Worm (Caenorhabditis elegans) whole organism, L4/young adult: ENCODE data around the gene K06A9.3.

ENCODE experiments used
- W03F9.2 ChIP-seq: fragments of 150-350 bp; optimal IDR thresholded peaks from 2 replicates; lab custom pipeline; 2014; ENCODE audit warnings: missing biosample characterization, missing genetic modification characterization
- dao-5 ChIP-seq: sonication (generic microtip); optimal IDR thresholded peaks from 2 replicates; lab custom pipeline; 2016; ENCODE audit warnings: missing genotype, missing genetic modification characterization, moderate library complexity, missing compliant biosample characterization
- him-1 ChIP-seq: sonication (generic microtip); optimal IDR thresholded peaks from 2 replicates; lab custom pipeline; 2016; ENCODE audit warnings: missing genotype, missing genetic modification reagents, missing genetic modification characterization, missing compliant biosample characterization

The K06A9.3 gene

ce11 chrX:1535261-1535660 is at the start of gene K06A9.3:
Gene K06A9.3 (minus strand): TSS chrX:1535361.
- no peak for TF ChIP-seq W03F9.2
- no peak for TF ChIP-seq dao-5 (tag; lab: Kevin White, UChicago)
- TF ChIP-seq him-1 (tag; lab: Kevin White, UChicago): no peak

DNA sequence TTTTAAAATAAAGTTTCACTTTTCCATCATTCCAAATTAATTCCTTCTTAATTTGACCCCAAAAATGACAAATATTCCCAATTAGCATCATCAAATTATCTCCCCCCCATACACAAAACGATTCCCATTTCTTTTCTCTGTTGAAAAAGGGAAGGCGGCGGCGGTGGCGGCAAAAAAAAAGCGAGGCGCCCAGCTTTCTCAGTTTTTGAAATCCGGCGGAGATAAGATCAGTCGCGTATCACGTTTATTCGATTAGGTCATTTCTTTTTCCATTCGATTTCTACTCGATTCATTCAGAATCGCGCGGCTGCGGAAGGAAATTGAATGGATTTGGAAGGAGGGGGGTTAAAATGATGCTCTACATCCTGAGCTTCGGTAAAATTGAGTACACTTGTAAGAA is 48.8 kb upstream of the K06A9.3 start:
- TF ChIP-seq dao-5 (tag; lab: Kevin White, UChicago): no peak
- TF ChIP-seq W03F9.2: no peak
- TF ChIP-seq him-1 (tag; lab: Kevin White, UChicago): no peak

DNA sequence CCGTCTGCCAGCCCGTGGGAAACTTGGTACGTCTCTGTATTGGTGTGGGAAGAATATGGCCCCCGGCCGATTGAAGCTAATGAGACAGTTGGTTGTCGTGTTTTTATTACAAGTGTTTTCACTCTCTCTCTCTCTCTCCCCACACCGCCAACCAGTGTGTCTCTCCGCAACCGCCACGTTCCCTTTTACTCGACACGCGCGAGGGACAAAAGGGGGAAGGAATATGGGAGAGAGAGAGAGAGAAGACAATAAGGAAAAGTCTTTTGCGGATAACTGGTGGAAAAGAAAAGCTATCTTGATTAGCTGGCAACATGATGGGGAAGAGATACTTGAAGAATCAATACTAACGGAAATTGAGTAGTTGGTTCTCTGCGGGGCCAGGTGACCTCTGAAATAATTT is 43.5 kb upstream of the K06A9.3 start:
- no peak for TF ChIP-seq him-1 (tag; lab: Kevin White, UChicago)
- TF ChIP-seq W03F9.2: no peak
- TF ChIP-seq dao-5 (tag; lab: Kevin White, UChicago): no peak

DNA sequence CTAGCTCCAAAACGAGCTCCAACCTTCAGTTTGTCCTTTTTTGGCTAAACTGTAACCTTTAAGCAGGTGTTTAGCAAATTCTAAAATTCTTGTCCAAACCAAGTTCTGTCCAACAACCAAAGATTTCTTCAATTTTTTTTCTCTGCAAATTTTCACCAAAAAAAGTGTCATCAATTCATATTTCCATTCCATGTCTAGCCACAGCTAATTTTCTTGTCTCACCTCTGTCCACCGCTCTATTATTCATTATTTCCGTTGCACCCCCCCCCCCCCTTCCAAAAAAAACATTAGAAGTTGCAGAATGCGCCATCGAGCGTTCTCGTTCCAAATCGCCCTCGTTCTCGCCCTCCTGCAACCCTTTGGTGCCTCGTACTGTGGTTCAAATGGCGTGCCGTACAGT is 41.2 kb upstream of the K06A9.3 start, which contains the start of gene wrt-9:
TSS of gene wrt-9 (plus strand) at position 301 of the 400 bp plus-strand sequence.
- TF ChIP-seq dao-5 (tag; lab: Kevin White, UChicago) (no peak), W03F9.2 (no peak), him-1 (tag; lab: Kevin White, UChicago) (no peak)

DNA sequence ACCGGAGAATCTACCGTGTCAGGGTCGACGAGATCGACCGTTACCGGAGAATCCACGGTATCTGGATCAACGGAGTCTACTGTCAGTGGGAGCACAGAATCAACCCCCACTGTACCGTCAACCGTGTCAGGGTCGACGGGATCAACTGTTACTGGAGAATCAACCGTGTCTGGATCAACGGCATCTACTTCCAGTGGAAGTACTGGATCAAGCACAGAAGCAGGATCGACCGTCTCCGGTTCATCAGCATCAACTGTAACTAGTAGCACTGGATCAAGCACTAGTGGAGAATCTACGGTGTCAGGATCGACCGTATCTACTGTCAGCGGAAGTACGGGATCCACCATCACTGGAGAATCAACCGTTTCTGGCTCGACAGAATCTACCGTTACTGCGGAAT is 36.8 kb upstream of the K06A9.3 start, which contains the start of gene H02F09.2:
TSS of gene H02F09.2 (plus strand) at position 301 of the 400 bp plus-strand sequence.
- TF ChIP-seq dao-5 (tag; lab: Kevin White, UChicago) (no peak), W03F9.2 (no peak), him-1 (tag; lab: Kevin White, UChicago) (no peak)

- no peak for TF ChIP-seq dao-5 (tag; lab: Kevin White, UChicago)
- no peak for TF ChIP-seq W03F9.2
- no peak for TF ChIP-seq him-1 (tag; lab: Kevin White, UChicago)
These were observed 33.2 kb upstream of the K06A9.3 start, which contains the start of gene H02F09.3 for ce11 chrX:1568377-1568776. Gene H02F09.3 (plus strand): TSS chrX:1568677.

DNA sequence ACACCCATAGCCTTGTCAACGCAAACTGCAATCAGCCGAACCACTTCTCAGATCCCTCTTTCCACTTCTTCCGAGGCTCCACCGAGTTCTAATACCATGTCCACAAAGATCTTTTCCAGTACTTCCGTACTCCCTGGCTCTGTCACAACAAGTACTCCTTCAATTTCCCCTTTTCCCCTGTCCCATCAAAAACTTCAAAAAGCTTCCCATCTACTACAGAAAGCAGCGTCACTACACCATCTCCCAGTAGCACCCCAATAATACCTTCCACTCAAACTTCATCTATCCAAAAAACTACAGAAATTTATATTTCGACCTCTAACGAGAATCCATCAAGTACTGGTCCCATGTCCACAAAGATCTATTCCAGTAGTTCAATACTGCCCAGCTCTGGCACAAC is 21.8 kb upstream of the K06A9.3 start:
- TF ChIP-seq W03F9.2 (no peak), dao-5 (tag; lab: Kevin White, UChicago) (no peak), him-1 (tag; lab: Kevin White, UChicago) (no peak)

DNA sequence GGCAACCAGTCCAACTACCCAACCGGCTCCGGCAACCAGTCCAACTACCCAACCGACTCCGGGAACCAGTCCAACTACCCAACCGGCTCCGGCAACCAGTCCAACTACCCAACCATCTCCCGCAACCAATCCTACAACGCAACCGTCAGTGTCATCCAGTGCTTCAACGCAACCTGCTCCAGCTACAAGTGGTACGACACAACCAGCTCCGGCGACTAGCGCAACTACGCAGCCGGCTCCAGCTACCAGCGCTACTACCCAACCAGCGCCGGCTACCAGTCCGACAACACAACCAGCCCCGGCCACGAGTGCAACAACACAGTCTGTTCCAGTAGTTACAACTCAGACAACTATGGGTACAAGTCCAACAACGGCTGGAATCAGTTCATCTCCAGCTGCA is 13.9 kb upstream of the K06A9.3 start:
- TF ChIP-seq dao-5 (tag; lab: Kevin White, UChicago): no peak
- no peak for TF ChIP-seq him-1 (tag; lab: Kevin White, UChicago)
- TF ChIP-seq W03F9.2: no peak

ce11 chrX:1546878-1547555 is 11.9 kb upstream of the K06A9.3 start, which contains the start of gene K06A9.1:
Gene K06A9.1 (plus strand): TSS chrX:1547505.
- TF ChIP-seq him-1 (tag; lab: Kevin White, UChicago) (no peak), dao-5 (tag; lab: Kevin White, UChicago) (no peak), W03F9.2 (no peak)

ce11 chrX:1543432-1543831 is 8.3 kb upstream of the K06A9.3 start:
- TF ChIP-seq W03F9.2 (no peak), dao-5 (tag; lab: Kevin White, UChicago) (no peak), him-1 (tag; lab: Kevin White, UChicago) (no peak)

ce11 chrX:1541072-1541471 is 5.9 kb upstream of the K06A9.3 start:
- TF ChIP-seq W03F9.2 (no peak), dao-5 (tag; lab: Kevin White, UChicago) (no peak), him-1 (tag; lab: Kevin White, UChicago) (no peak)

DNA sequence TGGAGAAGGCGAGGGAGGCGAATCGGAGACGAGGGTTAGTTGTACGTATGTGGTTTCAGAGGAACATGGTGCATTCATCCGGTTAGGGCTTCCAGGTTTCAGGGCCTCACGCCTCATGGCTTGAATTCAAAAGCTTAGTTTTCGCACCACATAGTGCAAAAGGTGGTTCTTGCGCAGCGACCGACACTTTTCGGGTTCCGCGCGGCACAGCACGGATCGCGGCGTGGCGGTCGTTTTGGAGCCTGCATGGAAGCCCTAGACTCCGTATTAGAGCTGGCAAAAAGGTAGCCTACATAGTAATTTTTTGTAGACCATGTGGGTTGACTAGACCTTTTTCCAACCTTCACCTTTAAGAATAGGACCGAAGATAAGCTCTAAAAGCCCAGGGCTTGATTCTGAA is 3.7 kb upstream of the K06A9.3 start:
- TF ChIP-seq dao-5 (tag; lab: Kevin White, UChicago) (no peak), W03F9.2 (no peak), him-1 (tag; lab: Kevin White, UChicago) (no peak)

- TF ChIP-seq him-1 (tag; lab: Kevin White, UChicago): no peak
- no peak for TF ChIP-seq W03F9.2
- TF ChIP-seq dao-5 (tag; lab: Kevin White, UChicago): no peak
These were observed 977 bp upstream of the K06A9.3 start, which contains the start of gene K06A9.2 for ce11 chrX:1536138-1536537. Gene K06A9.2 (plus strand): TSS chrX:1536366.

- TF ChIP-seq dao-5 (tag; lab: Kevin White, UChicago): no peak
- no peak for TF ChIP-seq W03F9.2
- peak; percentile 37 for TF ChIP-seq him-1 (tag; lab: Kevin White, UChicago)
These were observed 6.1 kb downstream of the K06A9.3 start for ce11 chrX:1529013-1529412.

DNA sequence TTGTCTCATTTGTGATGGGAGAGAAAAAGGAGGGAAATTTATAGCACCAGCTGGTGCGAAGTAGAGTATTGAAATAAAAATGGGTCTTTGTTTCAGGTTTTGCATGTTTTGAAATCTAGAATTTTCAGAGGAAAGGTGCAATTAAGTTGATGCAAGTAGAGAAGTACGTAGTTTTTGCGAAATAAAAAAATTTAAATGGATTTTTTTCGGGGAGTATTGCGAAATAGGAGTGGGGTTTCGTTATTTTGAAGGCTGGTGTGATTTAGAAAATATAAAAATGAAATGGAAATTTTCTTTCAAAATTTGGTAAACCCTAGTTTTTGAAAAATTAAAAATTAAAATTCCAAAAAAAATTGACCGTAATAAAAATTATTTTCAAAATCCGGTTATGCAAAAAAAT is 7.1 kb downstream of the K06A9.3 start:
- TF ChIP-seq dao-5 (tag; lab: Kevin White, UChicago) (no peak), him-1 (tag; lab: Kevin White, UChicago) (no peak), W03F9.2 (no peak)
